Worm (Caenorhabditis elegans) whole organism, L4 larva: Measurements from ENCODE around the gene C45G9.11.

Experiments
- Y48G9A.11 ChIP-seq: fragments of 200-800 bp; sonication (Bioruptor generic); IDR thresholded peaks from 2 replicates; pipeline ENCODE4 v1.3.6; 2022; ENCODE audit warnings: missing genetic modification reagents, missing genetic modification characterization, missing compliant biosample characterization
- ceh-82 ChIP-seq: sonication (generic microtip); optimal IDR thresholded peaks from 2 replicates; lab custom pipeline; 2017; ENCODE audit warnings: missing biosample characterization, missing genetic modification characterization
- dpl-1 ChIP-seq: fragments of 150-350 bp; optimal IDR thresholded peaks from 2 replicates; lab custom pipeline; 2014; ENCODE audit warnings: missing biosample characterization, missing genetic modification reagents, missing genetic modification characterization
- fos-1 ChIP-seq: fragments of 150-350 bp; optimal IDR thresholded peaks from 2 replicates; lab custom pipeline; 2014; ENCODE audit warnings: missing biosample characterization, missing genetic modification characterization
- mdl-1 ChIP-seq, 2 experiments: fragments of 150-350 bp in 1 of 2; sonication (generic microtip) in 1 of 2; optimal IDR thresholded peaks; 2 replicates each; lab custom pipeline; 2014 to 2017; ENCODE audit warnings: missing biosample characterization in 2 of 2, missing genetic modification characterization in 2 of 2
- nhr-11 ChIP-seq: fragments of 150-350 bp; optimal IDR thresholded peaks from 2 replicates; lab custom pipeline; 2014; ENCODE audit warnings: missing biosample characterization, missing genetic modification characterization
- nhr-76 ChIP-seq: fragments of 150-350 bp; optimal IDR thresholded peaks from 2 replicates; lab custom pipeline; 2014; ENCODE audit warnings: missing biosample characterization, missing genetic modification characterization

- TF ChIP-seq dpl-1 (GFP tag; lab: Kevin White, UChicago) (no peak), Y48G9A.11 (GFP tag; lab: Robert Waterston, UW) (no peak), nhr-11 (tag; lab: Kevin White, UChicago) (no peak), mdl-1 (tag; optimal IDR thresholded peaks at IDR 0.05; lab: Kevin White, UChicago) (no peak), fos-1 (no peak), ceh-82 (tag; lab: Kevin White, UChicago) (no peak), nhr-76 (tag; lab: Kevin White, UChicago) (no peak)
Measured at ce11 chrIII:5042112-5042511, 26.4 kb downstream of the C45G9.11 start, which contains the start of gene nlp-43.
